Fruit fly (Drosophila melanogaster) whole organism, adult: ENCODE data around the gene CG44158.

ENCODE experiments used
- CG33017 ChIP-seq: fragments of 200-800 bp; sonication (Bioruptor generic); optimal IDR thresholded peaks from 2 replicates; lab custom pipeline; 2018; ENCODE audit warnings: missing biosample characterization, mild to moderate bottlenecking, missing genetic modification characterization, moderate library complexity
- kay ChIP-seq: fragments of 200-800 bp; sonication (Bioruptor generic); peaks from one replicate; lab custom pipeline; 2016; ENCODE audit warnings: missing biosample characterization, missing genetic modification characterization, borderline replicate concordance
- ovo ChIP-seq: fragments of 200-800 bp; sonication (Bioruptor generic); optimal IDR thresholded peaks from 2 replicates; lab custom pipeline; 2016; ENCODE audit warnings: missing biosample characterization, missing genetic modification characterization

- no peak for TF ChIP-seq CG33017 (tag; lab: Kevin White, UChicago)
- no peak for TF ChIP-seq ovo (GFP tag; lab: Kevin White, UChicago)
- no peak for TF ChIP-seq kay (GFP tag; lab: Kevin White, UChicago)
Measured at dm6 chr3R:18226043-18226808, 17.6 kb downstream of the CG44158 start, which contains the start of the genes CG7168 and Mdh2.
